Worm (Caenorhabditis elegans) whole organism, young adult: ENCODE measurements around the gene epg-4.

ENCODE experiments used
- B0035.1 ChIP-seq: sonication (generic microtip); optimal IDR thresholded peaks from 2 replicates; lab custom pipeline; 2016; ENCODE audit warnings: missing genetic modification characterization, mild to moderate bottlenecking, missing compliant biosample characterization, missing genotype, missing genetic modification reagents
- B0336.3 ChIP-seq: fragments of 200-800 bp; sonication (Bioruptor generic); IDR thresholded peaks from 2 replicates; pipeline ENCODE4 v1.3.6; 2022; ENCODE audit warnings: missing genetic modification characterization, missing compliant biosample characterization
- C06A6.2 ChIP-seq: fragments of 200-800 bp; sonication (Bioruptor generic); conservative IDR thresholded peaks from 2 replicates; pipeline ENCODE4 v1.3.6; 2022; ENCODE audit warnings: missing genetic modification characterization, missing compliant biosample characterization
- D2030.7 ChIP-seq: fragments of 200-800 bp; sonication (Bioruptor generic); IDR thresholded peaks from 2 replicates; pipeline ENCODE4 v1.3.6; 2022; ENCODE audit warnings: missing genetic modification reagents, missing genetic modification characterization, missing compliant biosample characterization
- F33H1.4 ChIP-seq: fragments of 200-800 bp; sonication (Bioruptor generic); IDR thresholded peaks from 2 replicates; pipeline ENCODE4 v1.3.6; 2022; ENCODE audit warnings: missing genetic modification reagents, missing genetic modification characterization, missing compliant biosample characterization
- F52B5.7 ChIP-seq: sonication (generic microtip); optimal IDR thresholded peaks from 2 replicates; lab custom pipeline; 2016; ENCODE audit warnings: mild to moderate bottlenecking, missing genetic modification characterization, missing compliant biosample characterization
- K11D2.4 ChIP-seq: fragments of 200-800 bp; sonication (Bioruptor generic); IDR thresholded peaks from 2 replicates; pipeline ENCODE4 v1.3.6; 2022; ENCODE audit warnings: missing genetic modification reagents, missing genetic modification characterization, missing compliant biosample characterization
- Y67H2A.10 ChIP-seq: fragments of 200-800 bp; sonication (Bioruptor generic); conservative IDR thresholded peaks from 2 replicates; pipeline ENCODE4 v1.3.6; 2022; ENCODE audit warnings: missing genetic modification reagents, missing genetic modification characterization, missing compliant biosample characterization
- akir-1 ChIP-seq: fragments of 200-800 bp; sonication (Bioruptor generic); optimal IDR thresholded peaks from 2 replicates; lab custom pipeline; 2018; ENCODE audit warnings: mild to moderate bottlenecking, missing genetic modification characterization, moderate library complexity, missing compliant biosample characterization
- aptf-3 ChIP-seq: fragments of 200-800 bp; sonication (Bioruptor generic); IDR thresholded peaks from 2 replicates; pipeline ENCODE4 v1.3.6; 2022; ENCODE audit warnings: missing genetic modification characterization, missing compliant biosample characterization
- attf-3 ChIP-seq: fragments of 200-800 bp; sonication (Bioruptor generic); conservative IDR thresholded peaks from 2 replicates; pipeline ENCODE4 v1.3.6; 2022; ENCODE audit warnings: missing genetic modification reagents, missing genetic modification characterization, missing compliant biosample characterization
- cebp-1 ChIP-seq, 2 experiments: fragments of 200-800 bp in 1 of 2; sonication (Bioruptor generic) in 1 of 2; sonication (generic microtip) in 1 of 2; IDR thresholded peaks in 1 of 2; optimal IDR thresholded peaks in 1 of 2; 2 replicates each; pipeline versions ENCODE4 v1.3.6 to Lab custom; 2017 to 2022; ENCODE audit warnings: missing compliant biosample characterization in 2 of 2, missing genetic modification characterization in 2 of 2, mild to moderate bottlenecking in 1 of 2, missing genetic modification reagents in 1 of 2, moderate library complexity in 1 of 2
- ceh-27 ChIP-seq: fragments of 200-800 bp; sonication (Bioruptor generic); optimal IDR thresholded peaks from 2 replicates; lab custom pipeline; 2018; ENCODE audit warnings: mild to moderate bottlenecking, missing genetic modification characterization, moderate library complexity, missing compliant biosample characterization
- ceh-79 ChIP-seq: sonication (generic microtip); optimal IDR thresholded peaks from 2 replicates; lab custom pipeline; 2017; ENCODE audit warnings: mild to moderate bottlenecking, missing genetic modification characterization, missing compliant biosample characterization
- ceh-91 ChIP-seq: fragments of 200-800 bp; sonication (Bioruptor generic); IDR thresholded peaks from 2 replicates; pipeline ENCODE4 v1.3.6; 2022; ENCODE audit warnings: missing genetic modification reagents, missing genetic modification characterization, missing compliant biosample characterization
- chd-7 ChIP-seq: sonication (generic microtip); optimal IDR thresholded peaks from 2 replicates; lab custom pipeline; 2016; ENCODE audit warnings: mild to moderate bottlenecking, missing genetic modification characterization, moderate library complexity, missing compliant biosample characterization
- die-1 ChIP-seq: sonication (generic microtip); optimal IDR thresholded peaks from 2 replicates; lab custom pipeline; 2016; ENCODE audit warnings: missing genotype, mild to moderate bottlenecking, missing genetic modification characterization, missing compliant biosample characterization
- dpl-1 ChIP-seq: fragments of 150-350 bp; optimal IDR thresholded peaks from 2 replicates; lab custom pipeline; 2014; ENCODE audit warnings: missing biosample characterization, missing genetic modification reagents, missing genetic modification characterization
- efl-1 ChIP-seq: fragments of 150-350 bp; optimal IDR thresholded peaks from 2 replicates; lab custom pipeline; 2014; ENCODE audit warnings: missing biosample characterization, missing genetic modification reagents, missing genetic modification characterization
- him-1 ChIP-seq: sonication (generic microtip); optimal IDR thresholded peaks from 2 replicates; lab custom pipeline; 2016; ENCODE audit warnings: missing genotype, missing genetic modification reagents, missing genetic modification characterization, missing compliant biosample characterization
- hlh-26 ChIP-seq: fragments of 200-800 bp; sonication (Bioruptor generic); conservative IDR thresholded peaks from 2 replicates; pipeline ENCODE4 v1.3.6; 2022; ENCODE audit warnings: missing genetic modification reagents, missing genetic modification characterization, missing compliant biosample characterization
- hmg-1.2 ChIP-seq: fragments of 200-800 bp; sonication (Bioruptor generic); IDR thresholded peaks from 2 replicates; pipeline ENCODE4 v1.3.6; 2022; ENCODE audit warnings: missing genetic modification reagents, missing genetic modification characterization, missing compliant biosample characterization
- lin-26 ChIP-seq: fragments of 200-800 bp; sonication (Bioruptor generic); IDR thresholded peaks from 2 replicates; pipeline ENCODE4 v1.3.6; 2022; ENCODE audit warnings: missing genetic modification reagents, missing genetic modification characterization, missing compliant biosample characterization
- lin-35 ChIP-seq, 3 experiments: fragments of 150-350 bp in 2 of 3; sonication (generic microtip) in 1 of 3; optimal IDR thresholded peaks; 2 replicates each; lab custom pipeline; 2014 to 2018; ENCODE audit warnings: missing biosample characterization in 3 of 3, missing genetic modification characterization in 3 of 3, missing genetic modification reagents in 3 of 3
- lin-40 ChIP-seq: sonication (generic microtip); optimal IDR thresholded peaks from 2 replicates; lab custom pipeline; 2016; ENCODE audit warnings: missing genetic modification characterization, mild to moderate bottlenecking, missing compliant biosample characterization, missing genotype, missing genetic modification reagents
- lsl-1 ChIP-seq: fragments of 200-800 bp; sonication (Bioruptor generic); optimal IDR thresholded peaks from 2 replicates; lab custom pipeline; 2018; ENCODE audit warnings: mild to moderate bottlenecking, missing genetic modification characterization, moderate library complexity, missing compliant biosample characterization
- mxl-1 ChIP-seq: sonication (generic microtip); optimal IDR thresholded peaks from 2 replicates; lab custom pipeline; 2016; ENCODE audit warnings: missing genetic modification characterization, missing compliant biosample characterization
- nfya-2 ChIP-seq: fragments of 200-800 bp; sonication (Bioruptor generic); IDR thresholded peaks from 2 replicates; pipeline ENCODE4 v1.3.6; 2022; ENCODE audit warnings: missing genetic modification reagents, missing genetic modification characterization, missing compliant biosample characterization
- nfyb-1 ChIP-seq: fragments of 200-800 bp; sonication (Bioruptor generic); IDR thresholded peaks from 2 replicates; pipeline ENCODE4 v1.3.6; 2022; ENCODE audit warnings: missing genetic modification reagents, missing genetic modification characterization, missing compliant biosample characterization
- pha-4 ChIP-seq: fragments of 150-350 bp; sonication (generic microtip); optimal IDR thresholded peaks from 2 replicates; lab custom pipeline; 2014; ENCODE audit warnings: missing biosample characterization, missing genetic modification reagents, missing genetic modification characterization
- rcor-1 ChIP-seq: fragments of 200-800 bp; sonication (Bioruptor generic); IDR thresholded peaks from 2 replicates; pipeline ENCODE4 v1.3.6; 2022; ENCODE audit warnings: missing genetic modification reagents, missing genetic modification characterization, missing compliant biosample characterization
- rec-8 ChIP-seq, 2 experiments: sonication (generic microtip); optimal IDR thresholded peaks; 2 replicates each; lab custom pipeline; 2016; ENCODE audit warnings: mild to moderate bottlenecking in 2 of 2, missing genetic modification characterization in 2 of 2, missing genetic modification reagents in 2 of 2, missing genotype in 2 of 2, missing biosample characterization in 1 of 2, missing compliant biosample characterization in 1 of 2, moderate library complexity in 1 of 2
- repo-1 ChIP-seq: sonication (generic microtip); optimal IDR thresholded peaks from 2 replicates; lab custom pipeline; 2017; ENCODE audit warnings: mild to moderate bottlenecking, missing genetic modification characterization, missing compliant biosample characterization
- sea-2 ChIP-seq: fragments of 200-800 bp; sonication (Bioruptor generic); IDR thresholded peaks from 2 replicates; pipeline ENCODE4 v1.3.6; 2022; ENCODE audit warnings: missing genetic modification characterization, missing compliant biosample characterization
- snpc-1.1 ChIP-seq: sonication (generic microtip); optimal IDR thresholded peaks from 2 replicates; lab custom pipeline; 2017; ENCODE audit warnings: missing genetic modification characterization, mild to moderate bottlenecking, missing compliant biosample characterization, antibody characterized with exemption, moderate library complexity, missing genotype, missing genetic modification reagents; ENCODE audit not compliant: insufficient read depth
- snpc-1.3 ChIP-seq: sonication (generic microtip); optimal IDR thresholded peaks from 2 replicates; lab custom pipeline; 2017; ENCODE audit warnings: missing genetic modification characterization, mild to moderate bottlenecking, missing compliant biosample characterization, antibody characterized with exemption, moderate library complexity, missing genotype, missing genetic modification reagents; ENCODE audit not compliant: insufficient read depth
- snpc-3.4 ChIP-seq: sonication (generic microtip); optimal IDR thresholded peaks from 2 replicates; lab custom pipeline; 2017; ENCODE audit warnings: missing genetic modification characterization, mild to moderate bottlenecking, missing compliant biosample characterization, antibody characterized with exemption, moderate library complexity, missing genotype, missing genetic modification reagents
- tbx-9 ChIP-seq: sonication (generic microtip); optimal IDR thresholded peaks from 2 replicates; lab custom pipeline; 2016; ENCODE audit warnings: borderline replicate concordance, missing genetic modification characterization, inconsistent platforms, missing compliant biosample characterization
- zim-3 ChIP-seq: sonication (generic microtip); optimal IDR thresholded peaks from 2 replicates; lab custom pipeline; 2017; ENCODE audit warnings: mild to moderate bottlenecking, missing genetic modification characterization, moderate library complexity, missing compliant biosample characterization
- ztf-26 ChIP-seq: sonication (generic microtip); optimal IDR thresholded peaks from 2 replicates; lab custom pipeline; 2017; ENCODE audit warnings: missing genetic modification characterization, missing compliant biosample characterization

The epg-4 gene

DNA sequence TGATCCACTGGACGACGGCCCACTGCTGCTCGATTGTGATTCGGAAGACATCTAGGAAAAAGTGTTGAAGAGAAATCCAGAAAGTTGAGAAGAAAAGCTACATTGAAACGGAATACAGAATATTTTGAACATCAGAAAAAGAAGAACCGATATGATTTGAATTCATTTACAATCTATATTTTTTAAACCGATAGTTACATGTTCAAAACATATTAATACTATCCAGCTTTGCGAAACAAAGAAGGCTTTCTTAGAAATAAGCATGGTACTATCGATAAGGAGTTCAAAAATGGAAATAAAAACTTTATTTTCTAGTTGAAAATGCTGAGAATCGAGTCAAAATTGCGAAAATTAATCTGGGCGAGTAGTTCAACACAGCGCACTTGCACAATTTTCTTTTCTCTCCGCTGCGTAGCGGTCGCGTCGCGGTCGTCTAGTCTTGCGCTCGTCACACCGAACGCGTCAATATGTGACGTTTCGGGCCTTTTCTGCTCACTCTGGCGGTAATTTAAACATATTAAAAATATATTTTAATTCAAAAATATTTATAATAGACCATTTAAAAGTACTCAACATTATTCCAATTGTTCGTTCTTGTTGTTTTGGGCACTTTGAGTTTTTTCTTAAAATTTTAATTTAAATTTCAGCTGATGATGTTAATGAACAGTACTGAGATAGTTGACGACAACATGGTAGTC, 19.8 kb upstream of the epg-4 start, which contains the start of the genes syf-2 and K04G7.1 (continued):
- TF ChIP-seq pha-4 (tag; lab: Kevin White, UChicago) (peak; percentile 92), C06A6.2 (GFP tag; lab: Robert Waterston, UW) (peak; percentile 73; the same call in 1 of the 2 replicates), Y67H2A.10 (GFP tag; lab: Robert Waterston, UW) (no peak), snpc-1.1 (tag; lab: Kevin White, UChicago) (peak; percentile 74), nfyb-1 (GFP tag; lab: Robert Waterston, UW) (peak; percentile 89), ceh-27 (peak; percentile 69), F52B5.7 (tag; lab: Kevin White, UChicago) (no peak), rcor-1 (GFP tag; lab: Robert Waterston, UW) (peak; percentile 88), lin-26 (GFP tag; lab: Robert Waterston, UW) (no peak), D2030.7 (GFP tag; lab: Robert Waterston, UW) (peak; percentile 86), attf-3 (GFP tag; lab: Robert Waterston, UW) (peak; percentile 79), aptf-3 (GFP tag; lab: Robert Waterston, UW) (no peak), snpc-3.4 (tag; lab: Kevin White, UChicago) (peak; percentile 52), nfya-2 (GFP tag; lab: Robert Waterston, UW) (no peak), dpl-1 (GFP tag; lab: Kevin White, UChicago) (peak; percentile 77), repo-1 (peak; percentile 1), ceh-79 (tag; lab: Kevin White, UChicago) (no peak), K11D2.4 (GFP tag; lab: Robert Waterston, UW) (peak; percentile 60; the same call in 1 of the 2 replicates)

DNA sequence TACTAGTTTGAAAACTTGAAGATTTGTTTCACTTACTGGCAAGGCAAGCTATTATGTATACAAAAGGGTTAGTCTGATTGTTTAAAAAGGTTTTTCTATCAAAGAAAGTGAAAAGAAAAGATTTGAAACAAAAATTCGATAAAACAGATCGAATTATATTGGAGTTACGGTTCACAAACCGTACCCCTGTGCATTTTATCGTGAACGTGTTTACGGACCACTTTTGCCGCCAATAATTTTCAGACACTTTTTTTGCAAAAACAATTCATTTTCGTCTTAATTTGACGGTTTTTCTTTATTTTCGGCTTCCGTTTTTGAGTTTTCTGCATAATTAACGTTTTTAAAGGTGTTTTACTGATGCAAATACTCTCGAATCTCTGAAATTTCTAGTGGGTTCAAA, 16.7 kb upstream of the epg-4 start:
- TF ChIP-seq snpc-1.3 (tag; lab: Kevin White, UChicago): no peak
- TF ChIP-seq attf-3 (GFP tag; lab: Robert Waterston, UW): no peak
- TF ChIP-seq sea-2 (GFP tag; lab: Robert Waterston, UW): no peak
- peak; percentile 80 for TF ChIP-seq lsl-1
- TF ChIP-seq hmg-1.2 (GFP tag; lab: Robert Waterston, UW): peak; percentile 10; the same call in 1 of the 2 replicates
- no peak for TF ChIP-seq ztf-26 (tag; lab: Kevin White, UChicago)
- no peak for TF ChIP-seq akir-1
- no peak for TF ChIP-seq lin-40
- no peak for TF ChIP-seq lin-35 (GFP tag; optimal IDR thresholded peaks at IDR 0.05; lab: Kevin White, UChicago)
- TF ChIP-seq chd-7 (tag; lab: Kevin White, UChicago): no peak
- no peak for TF ChIP-seq die-1 (tag; lab: Kevin White, UChicago)
- TF ChIP-seq rec-8 (tag; optimal IDR thresholded peaks at IDR 0.05; lab: Kevin White, UChicago): no peak
- peak; percentile 34; the same call in 1 of the 2 replicates for TF ChIP-seq ceh-91 (GFP tag; lab: Robert Waterston, UW)
- peak; percentile 44 for TF ChIP-seq snpc-3.4 (tag; lab: Kevin White, UChicago)
- no peak for TF ChIP-seq tbx-9
- TF ChIP-seq B0336.3 (GFP tag; lab: Robert Waterston, UW): no peak
- peak; percentile 70 for TF ChIP-seq efl-1 (GFP tag; lab: Kevin White, UChicago)
- TF ChIP-seq B0035.1 (tag; lab: Kevin White, UChicago): no peak
- no peak for TF ChIP-seq cebp-1 (GFP tag; IDR thresholded peaks at IDR 0.05; lab: Robert Waterston, UW)
- TF ChIP-seq cebp-1 (tag; optimal IDR thresholded peaks at IDR 0.05; lab: Kevin White, UChicago): no peak
- no peak for TF ChIP-seq mxl-1 (tag; lab: Kevin White, UChicago)
- TF ChIP-seq F33H1.4: peak; percentile 36; the same call in 1 of the 2 replicates
- TF ChIP-seq hlh-26: no peak
- no peak for TF ChIP-seq zim-3
- TF ChIP-seq him-1: no peak
